Fruit fly (Drosophila melanogaster): ENCODE measurements around the gene CG4270.

CG4270 gene

DNA sequence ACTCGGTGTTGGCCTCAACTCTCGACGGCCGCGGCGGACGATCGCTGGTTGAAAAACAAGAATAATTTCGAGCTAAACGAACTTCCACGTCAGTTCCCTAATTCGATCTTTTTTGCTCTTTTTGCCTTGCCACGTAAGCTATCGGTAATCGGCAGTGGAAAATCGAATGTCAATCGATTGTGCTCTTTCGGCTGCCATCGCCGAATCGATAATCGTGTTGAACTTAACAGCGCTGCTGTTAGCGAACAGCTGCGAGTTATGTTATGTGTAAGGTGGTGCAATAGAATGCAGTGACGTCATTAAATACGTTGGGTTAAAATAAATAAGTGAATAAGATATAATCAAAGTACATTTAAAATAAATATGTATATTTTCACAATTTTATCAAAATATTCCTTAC is 26.5 kb upstream of the CG4270 start, which contains the start of gene Sec24CD:
Gene Sec24CD (minus strand): TSS at position 123 of the 400 bp plus-strand sequence.
- TF ChIP-seq CG8632 (GFP tag; optimal IDR thresholded peaks at IDR 0.05) = no peak
- TF ChIP-seq CG6808 (GFP tag; optimal IDR thresholded peaks at IDR 0.05) = no peak
- TF ChIP-seq CG6276 (GFP tag; optimal IDR thresholded peaks at IDR 0.05) = no peak
- no peak for TF ChIP-seq dac (GFP tag; optimal IDR thresholded peaks at IDR 0.05)
- TF ChIP-seq CG7368 (GFP tag; optimal IDR thresholded peaks at IDR 0.05) = no peak
- TF ChIP-seq CG34406 (GFP tag; optimal IDR thresholded peaks at IDR 0.05) = no peak
- no peak for TF ChIP-seq CG16779 (tag; optimal IDR thresholded peaks at IDR 0.05)
- no peak for TF ChIP-seq CG6854 (GFP tag; optimal IDR thresholded peaks at IDR 0.05)
- TF ChIP-seq Sox15 (GFP tag; optimal IDR thresholded peaks at IDR 0.05) = no peak
- TF ChIP-seq topi (GFP tag; optimal IDR thresholded peaks at IDR 0.05) = no peak
- peak; percentile 13; the same call in 1 of the 2 replicates for TF ChIP-seq CG15336 (GFP tag; IDR thresholded peaks at IDR 0.05)
- no peak for TF ChIP-seq CG10631 (GFP tag; optimal IDR thresholded peaks at IDR 0.05)
- TF ChIP-seq CG3919 (GFP tag; optimal IDR thresholded peaks at IDR 0.05) = no peak
- TF ChIP-seq Met (GFP tag; optimal IDR thresholded peaks at IDR 0.05) = no peak
- TF ChIP-seq CG9139 (GFP tag; optimal IDR thresholded peaks at IDR 0.05) = no peak
- TF ChIP-seq CG3032 (tag; optimal IDR thresholded peaks at IDR 0.05) = peak; percentile 13
- no peak for TF ChIP-seq spab (GFP tag; optimal IDR thresholded peaks at IDR 0.05)
- no peak for TF ChIP-seq Hr4 (GFP tag; optimal IDR thresholded peaks at IDR 0.05)
- no peak for TF ChIP-seq fkh (GFP tag; optimal IDR thresholded peaks at IDR 0.05)
- TF ChIP-seq salr (GFP tag; optimal IDR thresholded peaks at IDR 0.05) = no peak
- TF ChIP-seq Hr38 (GFP tag; optimal IDR thresholded peaks at IDR 0.05) = no peak
- no peak for TF ChIP-seq CG1621 (tag; optimal IDR thresholded peaks at IDR 0.05)
- TF ChIP-seq Eip93F (GFP tag; optimal IDR thresholded peaks at IDR 0.05) = peak; percentile 9
- TF ChIP-seq acj6 (GFP tag; optimal IDR thresholded peaks at IDR 0.05) = no peak
- no peak for TF ChIP-seq CG31627 (GFP tag; optimal IDR thresholded peaks at IDR 0.05)
- TF ChIP-seq OdsH (GFP tag; optimal IDR thresholded peaks at IDR 0.05) = no peak
- TF ChIP-seq CG4318 (GFP tag; optimal IDR thresholded peaks at IDR 0.05) = no peak
- TF ChIP-seq Hr39 (GFP tag; optimal IDR thresholded peaks at IDR 0.05) = no peak
- TF ChIP-seq Eip75B (GFP tag; optimal IDR thresholded peaks at IDR 0.05) = no peak
- TF ChIP-seq eg (GFP tag; IDR thresholded peaks at IDR 0.05) = peak; percentile 40; the same call in 1 of the 3 replicates
- no peak for TF ChIP-seq CG11294 (GFP tag; IDR thresholded peaks at IDR 0.05)
- no peak for TF ChIP-seq Blimp-1 (GFP tag; optimal IDR thresholded peaks at IDR 0.05)
- TF ChIP-seq Ets21C (GFP tag; optimal IDR thresholded peaks at IDR 0.05) = no peak
- peak; percentile 33 for TF ChIP-seq svp (GFP tag)
- no peak for TF ChIP-seq Lpt (GFP tag; optimal IDR thresholded peaks at IDR 0.05)
- TF ChIP-seq Sox102F (GFP tag; optimal IDR thresholded peaks at IDR 0.05) = no peak
- peak; percentile 36 for TF ChIP-seq esn (GFP tag; optimal IDR thresholded peaks at IDR 0.05)

DNA sequence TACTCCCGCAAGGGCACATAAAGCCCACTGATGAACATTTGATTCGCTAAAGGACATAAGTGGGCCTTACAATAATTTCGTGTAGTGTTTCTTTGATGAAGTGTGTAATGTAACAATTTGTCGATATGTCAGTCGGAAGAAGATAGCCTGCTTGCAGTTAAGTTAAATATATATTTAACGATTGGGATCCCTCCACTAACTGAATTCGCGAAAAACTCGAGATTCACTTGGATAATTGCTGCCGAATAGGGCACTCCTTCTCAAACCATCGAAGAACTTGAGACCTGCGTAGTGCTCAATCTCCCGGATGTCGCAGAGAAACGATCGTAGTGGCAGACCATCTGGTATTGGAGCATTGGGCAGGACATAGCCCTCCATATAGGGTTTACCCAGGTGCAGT is 25.1 kb upstream of the CG4270 start, which contains the start of gene Tengl3:
Gene Tengl3 (minus strand): TSS at position 101 of the 400 bp plus-strand sequence.
- TF ChIP-seq Gug (GFP tag; IDR thresholded peaks at IDR 0.05) = no peak
- TF ChIP-seq esn (GFP tag; optimal IDR thresholded peaks at IDR 0.05) = no peak
- no peak for TF ChIP-seq CG15336 (GFP tag; IDR thresholded peaks at IDR 0.05)
- TF ChIP-seq acj6 (GFP tag; optimal IDR thresholded peaks at IDR 0.05) = no peak
- no peak for TF ChIP-seq CG32006 (GFP tag; optimal IDR thresholded peaks at IDR 0.05)
- TF ChIP-seq spab (GFP tag; optimal IDR thresholded peaks at IDR 0.05) = no peak
- no peak for TF ChIP-seq Eip93F (GFP tag; optimal IDR thresholded peaks at IDR 0.05)
- no peak for TF ChIP-seq Eip75B (GFP tag; optimal IDR thresholded peaks at IDR 0.05)

DNA sequence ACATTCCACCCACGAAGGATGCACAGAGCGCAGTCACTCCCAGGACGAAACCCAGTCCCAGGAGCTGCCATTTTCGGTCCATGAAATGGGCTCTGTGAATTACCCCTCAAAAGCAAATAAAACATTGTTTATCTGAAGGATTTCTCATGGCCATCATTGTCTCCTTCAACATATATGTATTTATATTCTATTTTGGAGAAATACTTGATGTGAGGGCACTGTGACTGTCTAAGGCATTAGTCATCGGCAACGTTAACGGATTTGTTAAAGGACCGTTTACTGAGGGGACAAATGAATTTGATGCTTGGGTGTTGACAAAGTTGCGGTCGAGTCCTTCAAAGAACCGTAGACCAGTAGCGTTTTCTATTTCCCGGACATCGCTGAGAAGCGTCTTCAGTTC is 24.0 kb upstream of the CG4270 start, which contains the start of gene Tengl2:
Gene Tengl2 (minus strand): TSS at position 101 of the 400 bp plus-strand sequence.
- no peak for TF ChIP-seq CG34406 (GFP tag; optimal IDR thresholded peaks at IDR 0.05)

Measured in whole organism, prepupa.